Worm (Caenorhabditis elegans) whole organism, L3 larva: ENCODE results near the gene srbc-59.

Source experiments
- R02D3.7 ChIP-seq: fragments of 150-350 bp; optimal IDR thresholded peaks from 2 replicates; lab custom pipeline; 2014; ENCODE audit warnings: missing biosample characterization, missing genetic modification characterization
- ZK546.5 ChIP-seq: sonication (generic microtip); optimal IDR thresholded peaks from 2 replicates; lab custom pipeline; 2017; ENCODE audit warnings: missing biosample characterization, missing genetic modification characterization
- aly-2 ChIP-seq: fragments of 150-350 bp; optimal IDR thresholded peaks from 2 replicates; lab custom pipeline; 2014; ENCODE audit warnings: missing biosample characterization, missing genetic modification characterization
- ama-1 ChIP-seq: fragments of 150-350 bp; optimal IDR thresholded peaks from 2 replicates; lab custom pipeline; 2018
- ceh-28 ChIP-seq: fragments of 150-350 bp; optimal IDR thresholded peaks from 2 replicates; lab custom pipeline; 2014; ENCODE audit warnings: missing biosample characterization, missing genetic modification reagents, missing genetic modification characterization
- ceh-82 ChIP-seq: fragments of 150-350 bp; optimal IDR thresholded peaks from 2 replicates; lab custom pipeline; 2014; ENCODE audit warnings: missing biosample characterization, missing genetic modification characterization
- ceh-9 ChIP-seq: sonication (generic microtip); optimal IDR thresholded peaks from 2 replicates; lab custom pipeline; 2018; ENCODE audit warnings: missing biosample characterization, missing genetic modification characterization
- egl-27 ChIP-seq: sonication (generic microtip); optimal IDR thresholded peaks from 4 replicates; lab custom pipeline; 2017; ENCODE audit warnings: missing biosample characterization, missing genetic modification reagents, missing genetic modification characterization
- egl-5 ChIP-seq: fragments of 150-350 bp; optimal IDR thresholded peaks from 2 replicates; lab custom pipeline; 2017; ENCODE audit warnings: missing biosample characterization, missing genetic modification reagents, missing genetic modification characterization, inconsistent platforms
- elt-1 ChIP-seq: fragments of 150-350 bp; optimal IDR thresholded peaks from 2 replicates; lab custom pipeline; 2014; ENCODE audit warnings: missing biosample characterization, missing genetic modification characterization
- elt-2 ChIP-seq: sonication (generic microtip); optimal IDR thresholded peaks from 2 replicates; lab custom pipeline; 2016; ENCODE audit warnings: missing genetic modification reagents, mild to moderate bottlenecking, missing genetic modification characterization, missing compliant biosample characterization
- elt-3 ChIP-seq, 3 experiments: fragments of 150-350 bp in 1 of 3; sonication (generic microtip) in 2 of 3; optimal IDR thresholded peaks; 2 replicates in 2 of 3; 4 replicates in 1 of 3; lab custom pipeline; 2014 to 2017; ENCODE audit warnings: missing biosample characterization in 3 of 3, missing genetic modification characterization in 3 of 3
- eor-1 ChIP-seq, 2 experiments: fragments of 150-350 bp; optimal IDR thresholded peaks; 2 replicates each; lab custom pipeline; 2014 to 2018; ENCODE audit warnings: missing biosample characterization in 2 of 2, missing genetic modification characterization in 2 of 2
- fkh-10 ChIP-seq: sonication (generic microtip); optimal IDR thresholded peaks from 2 replicates; lab custom pipeline; 2017; ENCODE audit warnings: missing biosample characterization, missing genetic modification reagents, missing genetic modification characterization
- fkh-2 ChIP-seq: fragments of 150-350 bp; optimal IDR thresholded peaks from 2 replicates; lab custom pipeline; 2014; ENCODE audit warnings: missing biosample characterization, missing genetic modification reagents, missing genetic modification characterization
- hmg-11 ChIP-seq: sonication (generic microtip); optimal IDR thresholded peaks from 2 replicates; lab custom pipeline; 2016; ENCODE audit warnings: missing genetic modification characterization, missing compliant biosample characterization
- jun-1 ChIP-seq: fragments of 150-350 bp; optimal IDR thresholded peaks from 2 replicates; lab custom pipeline; 2014; ENCODE audit warnings: missing biosample characterization, missing genetic modification reagents, missing genetic modification characterization
- lin-15B ChIP-seq: fragments of 150-350 bp; optimal IDR thresholded peaks from 2 replicates; lab custom pipeline; 2014; ENCODE audit warnings: missing biosample characterization, missing genetic modification characterization
- lin-39 ChIP-seq: fragments of 150-350 bp; optimal IDR thresholded peaks from 2 replicates; lab custom pipeline; 2018; ENCODE audit warnings: missing biosample characterization, missing genetic modification reagents, missing genetic modification characterization
- lsy-12 ChIP-seq: sonication (generic microtip); optimal IDR thresholded peaks from 2 replicates; lab custom pipeline; 2016; ENCODE audit warnings: mild to moderate bottlenecking, missing genetic modification characterization, missing compliant biosample characterization
- mdl-1 ChIP-seq: fragments of 150-350 bp; optimal IDR thresholded peaks from 2 replicates; lab custom pipeline; 2014; ENCODE audit warnings: missing biosample characterization, missing genetic modification characterization
- mml-1 ChIP-seq: fragments of 150-350 bp; sonication (generic microtip); optimal IDR thresholded peaks from 3 replicates; lab custom pipeline; 2014; ENCODE audit warnings: missing biosample characterization, missing genetic modification characterization
- nfya-1 ChIP-seq: sonication (generic microtip); optimal IDR thresholded peaks from 2 replicates; lab custom pipeline; 2017; ENCODE audit warnings: missing genetic modification characterization, mild to moderate bottlenecking, missing compliant biosample characterization, antibody characterized with exemption, moderate library complexity; ENCODE audit not compliant: insufficient read depth
- nhr-11 ChIP-seq: fragments of 150-350 bp; optimal IDR thresholded peaks from 2 replicates; lab custom pipeline; 2014; ENCODE audit warnings: missing biosample characterization, missing genetic modification characterization
- nhr-12 ChIP-seq: fragments of 150-350 bp; optimal IDR thresholded peaks from 2 replicates; lab custom pipeline; 2014; ENCODE audit warnings: missing biosample characterization, missing genetic modification characterization
- nhr-23 ChIP-seq: fragments of 150-350 bp; optimal IDR thresholded peaks from 2 replicates; lab custom pipeline; 2014; ENCODE audit warnings: missing biosample characterization, missing genetic modification reagents, missing genetic modification characterization
- nhr-237 ChIP-seq: fragments of 150-350 bp; optimal IDR thresholded peaks from 2 replicates; lab custom pipeline; 2014; ENCODE audit warnings: missing biosample characterization, missing genetic modification characterization
- nhr-25 ChIP-seq: sonication (generic microtip); optimal IDR thresholded peaks from 2 replicates; lab custom pipeline; 2017; ENCODE audit warnings: missing biosample characterization, missing genetic modification characterization
- nhr-28 ChIP-seq: fragments of 150-350 bp; optimal IDR thresholded peaks from 2 replicates; lab custom pipeline; 2014; ENCODE audit warnings: missing biosample characterization, missing genetic modification characterization
- nhr-43 ChIP-seq: sonication (generic microtip); optimal IDR thresholded peaks from 2 replicates; lab custom pipeline; 2016; ENCODE audit warnings: mild to moderate bottlenecking, missing genetic modification characterization, missing compliant biosample characterization; ENCODE audit not compliant: poor library complexity, severe bottlenecking
- nhr-76 ChIP-seq: fragments of 150-350 bp; sonication (generic microtip); optimal IDR thresholded peaks from 5 replicates; lab custom pipeline; 2014; ENCODE audit warnings: missing biosample characterization, missing genetic modification characterization
- nhr-77 ChIP-seq: fragments of 150-350 bp; optimal IDR thresholded peaks from 2 replicates; lab custom pipeline; 2014; ENCODE audit warnings: missing biosample characterization, missing genetic modification characterization
- pha-4 ChIP-seq: fragments of 150-350 bp; optimal IDR thresholded peaks from 2 replicates; lab custom pipeline; 2014; ENCODE audit warnings: missing biosample characterization, missing genetic modification reagents, missing genetic modification characterization
- pqm-1 ChIP-seq: fragments of 150-350 bp; optimal IDR thresholded peaks from 2 replicates; lab custom pipeline; 2017; ENCODE audit warnings: missing biosample characterization, missing genetic modification characterization, inconsistent platforms
- skn-1 ChIP-seq: fragments of 150-350 bp; optimal IDR thresholded peaks from 2 replicates; lab custom pipeline; 2014; ENCODE audit warnings: missing biosample characterization, missing genetic modification characterization
- snpc-4 ChIP-seq: fragments of 150-350 bp; optimal IDR thresholded peaks from 2 replicates; lab custom pipeline; 2014; ENCODE audit warnings: missing biosample characterization, missing genetic modification characterization
- tbx-2 ChIP-seq: sonication (generic microtip); optimal IDR thresholded peaks from 2 replicates; lab custom pipeline; 2016; ENCODE audit warnings: mild to moderate bottlenecking, missing genetic modification characterization, missing compliant biosample characterization
- unc-39 ChIP-seq: sonication (generic microtip); optimal IDR thresholded peaks from 4 replicates; lab custom pipeline; 2017; ENCODE audit warnings: missing biosample characterization, missing genetic modification characterization
- unc-62 ChIP-seq: fragments of 150-350 bp; sonication (generic microtip); optimal IDR thresholded peaks from 4 replicates; lab custom pipeline; 2014; ENCODE audit warnings: missing biosample characterization, missing genetic modification reagents, missing genetic modification characterization
- zag-1 ChIP-seq: fragments of 150-350 bp; optimal IDR thresholded peaks from 2 replicates; lab custom pipeline; 2014; ENCODE audit warnings: missing biosample characterization, missing genetic modification characterization
- ztf-11 ChIP-seq: fragments of 150-350 bp; optimal IDR thresholded peaks from 2 replicates; lab custom pipeline; 2014; ENCODE audit warnings: missing biosample characterization, missing genetic modification characterization
- ztf-4 ChIP-seq: fragments of 150-350 bp; optimal IDR thresholded peaks from 2 replicates; lab custom pipeline; 2014; ENCODE audit warnings: missing biosample characterization, missing genetic modification characterization

The srbc-59 gene

ce11 chrV:730216-730615 lies 48.2 kb upstream of the srbc-59 start:
- TF ChIP-seq egl-27 (tag; lab: Kevin White, UChicago): no peak
- no peak for TF ChIP-seq unc-62
- TF ChIP-seq ceh-28: no peak
- TF ChIP-seq hmg-11 (tag; lab: Kevin White, UChicago): no peak
- no peak for TF ChIP-seq unc-39 (tag; lab: Kevin White, UChicago)
- TF ChIP-seq ZK546.5 (tag; lab: Kevin White, UChicago): no peak
- no peak for TF ChIP-seq ztf-11
- peak; percentile 86 for TF ChIP-seq pha-4 (tag; lab: Kevin White, UChicago)
- TF ChIP-seq ztf-4: no peak
- TF ChIP-seq mdl-1: no peak
- no peak for TF ChIP-seq nhr-12 (tag; lab: Kevin White, UChicago)
- no peak for TF ChIP-seq elt-1 (tag; lab: Kevin White, UChicago)
- peak; percentile 16 for TF ChIP-seq nhr-25 (tag; lab: Kevin White, UChicago)
- no peak for TF ChIP-seq R02D3.7 (tag; lab: Kevin White, UChicago)
- peak; percentile 44 for TF ChIP-seq lsy-12 (tag; lab: Kevin White, UChicago)
- TF ChIP-seq ceh-82 (tag; lab: Kevin White, UChicago): no peak
- TF ChIP-seq pqm-1 (tag; lab: Kevin White, UChicago): peak; percentile 87
- no peak for TF ChIP-seq ceh-9 (tag; lab: Kevin White, UChicago)
- no peak for TF ChIP-seq fkh-2 (tag; lab: Kevin White, UChicago)
- TF ChIP-seq lin-15B (tag; lab: Kevin White, UChicago): no peak
- TF ChIP-seq mml-1: no peak
- TF ChIP-seq nhr-43 (tag; lab: Kevin White, UChicago): peak; percentile 85
- no peak for TF ChIP-seq nhr-76
- TF ChIP-seq nfya-1: peak; percentile 49
- TF ChIP-seq tbx-2: no peak
- TF ChIP-seq jun-1 (tag; lab: Kevin White, UChicago): peak; percentile 67
- no peak for TF ChIP-seq zag-1
- no peak for TF ChIP-seq egl-5 (tag; lab: Kevin White, UChicago)
- TF ChIP-seq nhr-77 (tag; lab: Kevin White, UChicago): no peak
- TF ChIP-seq fkh-10 (GFP tag; lab: Kevin White, UChicago): no peak
- TF ChIP-seq nhr-237 (tag; lab: Kevin White, UChicago): no peak
- no peak for TF ChIP-seq nhr-23 (tag; lab: Kevin White, UChicago)
- TF ChIP-seq ama-1: peak; percentile 87
- peak; percentile 92 for TF ChIP-seq elt-2 (tag; lab: Kevin White, UChicago)

ce11 chrV:731330-731729 lies 47.1 kb upstream of the srbc-59 start:
- TF ChIP-seq unc-39 (tag; lab: Kevin White, UChicago) (no peak), aly-2 (tag; lab: Kevin White, UChicago) (no peak), nhr-25 (tag; lab: Kevin White, UChicago) (peak; percentile 74), zag-1 (no peak), egl-27 (tag; lab: Kevin White, UChicago) (peak; percentile 44), elt-2 (tag; lab: Kevin White, UChicago) (peak; percentile 99), pha-4 (tag; lab: Kevin White, UChicago) (peak; percentile 92), nfya-1 (peak; percentile 74), lsy-12 (tag; lab: Kevin White, UChicago) (peak; percentile 77), lin-39 (tag; lab: Kevin White, UChicago) (peak; percentile 90), elt-1 (tag; lab: Kevin White, UChicago) (no peak), nhr-11 (peak; percentile 85), tbx-2 (peak; percentile 65), eor-1 (tag; optimal IDR thresholded peaks at IDR 0.05; lab: Kevin White, UChicago) (no peak), pqm-1 (tag; lab: Kevin White, UChicago) (peak; percentile 98), R02D3.7 (tag; lab: Kevin White, UChicago) (peak; percentile 32), mdl-1 (peak; percentile 96), unc-62 (peak; percentile 74), snpc-4 (tag; lab: Kevin White, UChicago) (no peak), jun-1 (tag; lab: Kevin White, UChicago) (peak; percentile 97), nhr-28 (peak; percentile 53), elt-3 (tag; optimal IDR thresholded peaks at IDR 0.05; lab: Kevin White, UChicago) (peak; percentile 32 to 47 (median 37)), skn-1 (peak; percentile 55), ceh-28 (peak; percentile 62), nhr-23 (tag; lab: Kevin White, UChicago) (peak; percentile 80), nhr-43 (tag; lab: Kevin White, UChicago) (peak; percentile 94), ceh-82 (tag; lab: Kevin White, UChicago) (no peak), ama-1 (peak; percentile 81), lin-15B (tag; lab: Kevin White, UChicago) (peak; percentile 46)
